Worm (Caenorhabditis elegans) whole organism, late embryonic: ENCODE measurements around the gene K04E7.1.

Source experiments
- ceh-24 ChIP-seq: sonication (generic microtip); optimal IDR thresholded peaks from 2 replicates; lab custom pipeline; 2016; ENCODE audit warnings: mild to moderate bottlenecking, missing genetic modification characterization, missing compliant biosample characterization
- fkh-10 ChIP-seq: fragments of 150-350 bp; optimal IDR thresholded peaks from 2 replicates; lab custom pipeline; 2014; ENCODE audit warnings: missing biosample characterization, missing genetic modification reagents, missing genetic modification characterization
- nhr-11 ChIP-seq: fragments of 150-350 bp; optimal IDR thresholded peaks from 2 replicates; lab custom pipeline; 2014; ENCODE audit warnings: missing biosample characterization, missing genetic modification characterization
- pha-4 ChIP-seq: fragments of 150-350 bp; optimal IDR thresholded peaks from 2 replicates; lab custom pipeline; 2018; ENCODE audit warnings: missing biosample characterization, missing genetic modification reagents, missing genetic modification characterization
- pqm-1 ChIP-seq: sonication (generic microtip); optimal IDR thresholded peaks from 2 replicates; lab custom pipeline; 2016; ENCODE audit warnings: missing genetic modification characterization, missing compliant biosample characterization
- pros-1 ChIP-seq: fragments of 150-350 bp; optimal IDR thresholded peaks from 2 replicates; lab custom pipeline; 2014; ENCODE audit warnings: missing biosample characterization, missing genetic modification reagents, missing genetic modification characterization
- sox-2 ChIP-seq: fragments of 200-800 bp; sonication (Bioruptor generic); IDR thresholded peaks from 2 replicates; pipeline ENCODE4 v1.3.6; 2022; ENCODE audit warnings: missing genetic modification reagents, missing genetic modification characterization, missing compliant biosample characterization
- unc-86 ChIP-seq: sonication (generic microtip); optimal IDR thresholded peaks from 2 replicates; lab custom pipeline; 2016; ENCODE audit warnings: missing genetic modification characterization, missing compliant biosample characterization

DNA sequence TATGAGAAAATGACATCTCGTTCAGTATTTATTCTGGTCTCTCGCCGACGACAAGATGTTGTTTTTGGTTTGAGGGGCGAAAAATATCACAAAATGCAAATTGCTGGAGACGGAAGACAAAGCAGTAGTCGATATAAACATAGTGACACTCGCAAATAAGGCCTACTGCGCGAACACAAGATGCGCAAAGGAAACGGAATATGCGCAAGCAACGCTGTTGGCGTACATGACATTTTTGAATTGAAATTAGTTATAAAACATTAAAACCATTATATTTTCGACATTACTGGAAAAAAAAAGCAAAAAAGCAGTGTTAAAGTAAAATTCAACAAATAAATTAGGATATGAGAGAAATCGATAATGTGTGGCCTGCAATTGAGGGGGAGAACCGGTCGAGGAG, 43.2 kb downstream of the K04E7.1 start, which contains the start of gene cdf-1:
- TF ChIP-seq fkh-10, result no peak
- no peak for TF ChIP-seq pqm-1
- no peak for TF ChIP-seq pha-4 (tag; lab: Kevin White, UChicago)
- no peak for TF ChIP-seq nhr-11 (tag; lab: Kevin White, UChicago)
- no peak for TF ChIP-seq unc-86 (tag; lab: Kevin White, UChicago)
- TF ChIP-seq sox-2 (GFP tag; lab: Robert Waterston, UW), result no peak
- no peak for TF ChIP-seq pros-1
- no peak for TF ChIP-seq ceh-24 (tag; lab: Kevin White, UChicago)
